Worm (Caenorhabditis elegans) whole organism, L2 larva: ENCODE measurements around the gene C53B4.2.

Experiments
- C34F6.9 ChIP-seq: fragments of 150-350 bp; optimal IDR thresholded peaks from 2 replicates; lab custom pipeline; 2014; ENCODE audit warnings: missing biosample characterization, missing genetic modification characterization
- F13H6.1 ChIP-seq: sonication (generic microtip); optimal IDR thresholded peaks from 2 replicates; lab custom pipeline; 2016; ENCODE audit warnings: missing genetic modification characterization, missing compliant biosample characterization
- R02D3.7 ChIP-seq: fragments of 150-350 bp; optimal IDR thresholded peaks from 2 replicates; lab custom pipeline; 2014; ENCODE audit warnings: missing biosample characterization, missing genetic modification characterization
- Y55F3AM.14 ChIP-seq: fragments of 200-800 bp; sonication (Bioruptor generic); optimal IDR thresholded peaks from 2 replicates; lab custom pipeline; 2018; ENCODE audit warnings: mild to moderate bottlenecking, missing genetic modification characterization, missing compliant biosample characterization
- ZK546.5 ChIP-seq: sonication (generic microtip); optimal IDR thresholded peaks from 2 replicates; lab custom pipeline; 2017; ENCODE audit warnings: missing biosample characterization, missing genetic modification characterization
- alr-1 ChIP-seq: fragments of 150-350 bp; optimal IDR thresholded peaks from 2 replicates; lab custom pipeline; 2014; ENCODE audit warnings: missing biosample characterization, missing genetic modification characterization
- aly-2 ChIP-seq: fragments of 150-350 bp; optimal IDR thresholded peaks from 2 replicates; lab custom pipeline; 2014; ENCODE audit warnings: missing biosample characterization, missing genetic modification characterization
- ama-1 ChIP-seq: fragments of 150-350 bp; optimal IDR thresholded peaks from 2 replicates; lab custom pipeline; 2018; ENCODE audit warnings: inconsistent platforms
- blmp-1 ChIP-seq: sonication (generic microtip); optimal IDR thresholded peaks from 2 replicates; lab custom pipeline; 2017; ENCODE audit warnings: missing genetic modification characterization, mild to moderate bottlenecking, missing compliant biosample characterization, antibody characterized with exemption, moderate library complexity; ENCODE audit not compliant: insufficient read depth
- ceh-16 ChIP-seq: fragments of 150-350 bp; optimal IDR thresholded peaks from 2 replicates; lab custom pipeline; 2014; ENCODE audit warnings: missing biosample characterization, missing genetic modification characterization
- ceh-82 ChIP-seq: fragments of 150-350 bp; optimal IDR thresholded peaks from 2 replicates; lab custom pipeline; 2014; ENCODE audit warnings: missing biosample characterization, missing genetic modification characterization
- crh-2 ChIP-seq: sonication (generic microtip); optimal IDR thresholded peaks from 2 replicates; lab custom pipeline; 2017; ENCODE audit warnings: missing biosample characterization, missing genetic modification characterization
- dmd-4 ChIP-seq: sonication (generic microtip); optimal IDR thresholded peaks from 2 replicates; lab custom pipeline; 2017; ENCODE audit warnings: missing biosample characterization, missing genetic modification characterization
- egl-27 ChIP-seq: sonication (generic microtip); optimal IDR thresholded peaks from 3 replicates; lab custom pipeline; 2017; ENCODE audit warnings: missing biosample characterization, missing genetic modification reagents, missing genetic modification characterization
- elt-1 ChIP-seq: fragments of 150-350 bp; optimal IDR thresholded peaks from 2 replicates; lab custom pipeline; 2014; ENCODE audit warnings: missing biosample characterization, missing genetic modification characterization
- elt-3 ChIP-seq: sonication (generic microtip); optimal IDR thresholded peaks from 2 replicates; lab custom pipeline; 2017; ENCODE audit warnings: missing biosample characterization, missing genetic modification characterization
- fos-1 ChIP-seq: fragments of 150-350 bp; optimal IDR thresholded peaks from 2 replicates; lab custom pipeline; 2014; ENCODE audit warnings: missing biosample characterization, missing genetic modification characterization
- gmeb-1 ChIP-seq: fragments of 150-350 bp; optimal IDR thresholded peaks from 2 replicates; lab custom pipeline; 2014; ENCODE audit warnings: missing biosample characterization, missing genetic modification characterization
- lin-11 ChIP-seq: fragments of 150-350 bp; sonication (generic microtip); optimal IDR thresholded peaks from 2 replicates; lab custom pipeline; 2014; ENCODE audit warnings: missing biosample characterization, missing genetic modification characterization, inconsistent platforms, mixed read lengths
- lin-13 ChIP-seq: fragments of 150-350 bp; optimal IDR thresholded peaks from 2 replicates; lab custom pipeline; 2014; ENCODE audit warnings: missing biosample characterization, missing genetic modification reagents, missing genetic modification characterization
- lin-39 ChIP-seq: fragments of 150-350 bp; optimal IDR thresholded peaks from 2 replicates; lab custom pipeline; 2014; ENCODE audit warnings: missing biosample characterization, missing genetic modification reagents, missing genetic modification characterization
- lsy-2 ChIP-seq, 2 experiments: fragments of 150-350 bp in 1 of 2; sonication (generic microtip) in 1 of 2; optimal IDR thresholded peaks; 2 replicates each; lab custom pipeline; 2014 to 2017; ENCODE audit warnings: missing biosample characterization in 2 of 2, missing genetic modification characterization in 2 of 2
- mab-5 ChIP-seq: fragments of 150-350 bp; optimal IDR thresholded peaks from 2 replicates; lab custom pipeline; 2014; ENCODE audit warnings: missing biosample characterization, missing genetic modification characterization
- mbf-1 ChIP-seq: sonication (generic microtip); optimal IDR thresholded peaks from 2 replicates; lab custom pipeline; 2017; ENCODE audit warnings: missing biosample characterization, missing genetic modification characterization
- mdl-1 ChIP-seq, 2 experiments: fragments of 150-350 bp in 1 of 2; sonication (generic microtip) in 1 of 2; optimal IDR thresholded peaks; 2 replicates each; lab custom pipeline; 2017; ENCODE audit warnings: missing biosample characterization in 2 of 2, missing genetic modification characterization in 2 of 2
- nhr-10 ChIP-seq: sonication (generic microtip); optimal IDR thresholded peaks from 2 replicates; lab custom pipeline; 2017; ENCODE audit warnings: missing biosample characterization, missing genetic modification characterization
- nhr-11 ChIP-seq: fragments of 150-350 bp; optimal IDR thresholded peaks from 2 replicates; lab custom pipeline; 2014; ENCODE audit warnings: missing biosample characterization, missing genetic modification characterization
- nhr-12 ChIP-seq: fragments of 150-350 bp; optimal IDR thresholded peaks from 2 replicates; lab custom pipeline; 2014; ENCODE audit warnings: missing biosample characterization, missing genetic modification characterization
- nhr-129 ChIP-seq: fragments of 150-350 bp; optimal IDR thresholded peaks from 2 replicates; lab custom pipeline; 2014; ENCODE audit warnings: missing biosample characterization, missing genetic modification characterization
- nhr-21 ChIP-seq: fragments of 150-350 bp; optimal IDR thresholded peaks from 2 replicates; lab custom pipeline; 2014; ENCODE audit warnings: missing biosample characterization, missing genetic modification characterization
- nhr-23 ChIP-seq: fragments of 150-350 bp; optimal IDR thresholded peaks from 2 replicates; lab custom pipeline; 2014; ENCODE audit warnings: missing biosample characterization, missing genetic modification reagents, missing genetic modification characterization
- nhr-237 ChIP-seq: fragments of 150-350 bp; optimal IDR thresholded peaks from 2 replicates; lab custom pipeline; 2014; ENCODE audit warnings: missing biosample characterization, missing genetic modification characterization
- nhr-25 ChIP-seq: fragments of 150-350 bp; sonication (generic microtip); optimal IDR thresholded peaks from 3 replicates; lab custom pipeline; 2014; ENCODE audit warnings: missing biosample characterization, missing genetic modification characterization
- nhr-6 ChIP-seq: fragments of 150-350 bp; optimal IDR thresholded peaks from 2 replicates; lab custom pipeline; 2014; ENCODE audit warnings: missing biosample characterization, missing genetic modification characterization
- nhr-77 ChIP-seq: fragments of 150-350 bp; optimal IDR thresholded peaks from 2 replicates; lab custom pipeline; 2014; ENCODE audit warnings: missing biosample characterization, missing genetic modification characterization
- peb-1 ChIP-seq: fragments of 150-350 bp; optimal IDR thresholded peaks from 2 replicates; lab custom pipeline; 2014; ENCODE audit warnings: missing biosample characterization, missing genetic modification characterization
- sem-4 ChIP-seq: fragments of 150-350 bp; optimal IDR thresholded peaks from 2 replicates; lab custom pipeline; 2014; ENCODE audit warnings: missing biosample characterization, missing genetic modification reagents, missing genetic modification characterization
- skn-1 ChIP-seq: sonication (generic microtip); optimal IDR thresholded peaks from 2 replicates; lab custom pipeline; 2017; ENCODE audit warnings: missing biosample characterization, missing genetic modification characterization
- sma-3 ChIP-seq: sonication (generic microtip); optimal IDR thresholded peaks from 2 replicates; lab custom pipeline; 2016; ENCODE audit warnings: missing genetic modification reagents, missing genetic modification characterization, missing compliant biosample characterization
- sma-9 ChIP-seq, 2 experiments: fragments of 150-350 bp in 1 of 2; sonication (generic microtip) in 1 of 2; optimal IDR thresholded peaks; 2 replicates each; lab custom pipeline; 2014 to 2016; ENCODE audit warnings: missing genetic modification characterization in 2 of 2, mild to moderate bottlenecking in 1 of 2, missing biosample characterization in 1 of 2, missing compliant biosample characterization in 1 of 2, missing genetic modification reagents in 1 of 2, moderate library complexity in 1 of 2
- snpc-4 ChIP-seq: fragments of 150-350 bp; optimal IDR thresholded peaks from 2 replicates; lab custom pipeline; 2014; ENCODE audit warnings: missing biosample characterization, missing genetic modification characterization
- unc-39 ChIP-seq: fragments of 150-350 bp; optimal IDR thresholded peaks from 2 replicates; lab custom pipeline; 2014; ENCODE audit warnings: missing biosample characterization, missing genetic modification characterization
- unc-55 ChIP-seq: fragments of 150-350 bp; sonication (generic microtip); optimal IDR thresholded peaks from 3 replicates; lab custom pipeline; 2014; ENCODE audit warnings: missing biosample characterization, missing genetic modification reagents, missing genetic modification characterization
- unc-62 ChIP-seq: fragments of 150-350 bp; optimal IDR thresholded peaks from 2 replicates; lab custom pipeline; 2014; ENCODE audit warnings: missing biosample characterization, missing genetic modification reagents, missing genetic modification characterization
- zag-1 ChIP-seq: fragments of 150-350 bp; optimal IDR thresholded peaks from 2 replicates; lab custom pipeline; 2014; ENCODE audit warnings: missing biosample characterization, missing genetic modification characterization
- ztf-1 ChIP-seq: fragments of 200-800 bp; sonication (Bioruptor generic); conservative IDR thresholded peaks from 2 replicates; pipeline ENCODE4 v1.3.6; 2022; ENCODE audit warnings: missing genetic modification characterization, missing compliant biosample characterization
- ztf-11 ChIP-seq: sonication (generic microtip); optimal IDR thresholded peaks from 2 replicates; lab custom pipeline; 2017; ENCODE audit warnings: missing biosample characterization, missing genetic modification characterization
- ztf-4 ChIP-seq: fragments of 150-350 bp; optimal IDR thresholded peaks from 2 replicates; lab custom pipeline; 2014; ENCODE audit warnings: missing biosample characterization, missing genetic modification characterization

The C53B4.2 gene

ce11 chrIV:8926511-8926910 lies 39.5 kb upstream of the C53B4.2 start:
- TF ChIP-seq nhr-11 (tag; lab: Kevin White, UChicago) (no peak), dmd-4 (tag; lab: Kevin White, UChicago) (no peak), lin-39 (tag; lab: Kevin White, UChicago) (no peak), elt-3 (no peak), lin-13 (GFP tag; lab: Kevin White, UChicago) (no peak), nhr-129 (tag; lab: Kevin White, UChicago) (no peak), ama-1 (lab: Kevin White, UChicago) (no peak), ceh-16 (tag; lab: Kevin White, UChicago) (no peak), ztf-11 (tag; lab: Kevin White, UChicago) (no peak), sma-9 (GFP tag; optimal IDR thresholded peaks at IDR 0.05; lab: Kevin White, UChicago) (no peak), sma-9 (tag; optimal IDR thresholded peaks at IDR 0.05; lab: Kevin White, UChicago) (no peak), R02D3.7 (no peak), aly-2 (tag; lab: Kevin White, UChicago) (no peak), nhr-12 (no peak)

ce11 chrIV:8927093-8927492 lies 38.9 kb upstream of the C53B4.2 start:
- peak; percentile 54 for TF ChIP-seq unc-55 (GFP tag; lab: Kevin White, UChicago)
- peak; percentile 71 for TF ChIP-seq Y55F3AM.14
- peak; percentile 18 for TF ChIP-seq snpc-4 (tag; lab: Kevin White, UChicago)
- peak; percentile 52 for TF ChIP-seq sem-4
- TF ChIP-seq R02D3.7: no peak
- TF ChIP-seq nhr-6: no peak
- TF ChIP-seq nhr-10 (tag; lab: Kevin White, UChicago): peak; percentile 24
- TF ChIP-seq ceh-82 (tag; lab: Kevin White, UChicago): no peak
- no peak for TF ChIP-seq peb-1 (tag; lab: Kevin White, UChicago)
- TF ChIP-seq fos-1 (tag; lab: Kevin White, UChicago): peak; percentile 78
- no peak for TF ChIP-seq nhr-12
- no peak for TF ChIP-seq zag-1
- no peak for TF ChIP-seq elt-3
- TF ChIP-seq sma-9 (GFP tag; optimal IDR thresholded peaks at IDR 0.05; lab: Kevin White, UChicago): peak; percentile 75
- no peak for TF ChIP-seq sma-9 (tag; optimal IDR thresholded peaks at IDR 0.05; lab: Kevin White, UChicago)
- TF ChIP-seq unc-39: no peak
- no peak for TF ChIP-seq unc-62
- TF ChIP-seq nhr-25 (tag; lab: Kevin White, UChicago): peak; percentile 54
- TF ChIP-seq egl-27 (tag; lab: Kevin White, UChicago): peak; percentile 41
- TF ChIP-seq nhr-11 (tag; lab: Kevin White, UChicago): no peak
- peak; percentile 63 for TF ChIP-seq C34F6.9 (tag; lab: Kevin White, UChicago)
- TF ChIP-seq nhr-21 (tag; lab: Kevin White, UChicago): peak; percentile 84
- peak; percentile 87 for TF ChIP-seq F13H6.1 (tag; lab: Kevin White, UChicago)
- no peak for TF ChIP-seq ama-1 (lab: Kevin White, UChicago)
- TF ChIP-seq nhr-129 (tag; lab: Kevin White, UChicago): peak; percentile 82
- no peak for TF ChIP-seq dmd-4 (tag; lab: Kevin White, UChicago)
- no peak for TF ChIP-seq nhr-237
- TF ChIP-seq lin-13 (GFP tag; lab: Kevin White, UChicago): peak; percentile 70
- TF ChIP-seq alr-1: no peak
- peak; percentile 81 for TF ChIP-seq sma-3 (GFP tag; lab: Kevin White, UChicago)
- TF ChIP-seq skn-1 (tag; lab: Kevin White, UChicago): no peak
- no peak for TF ChIP-seq nhr-77 (tag; lab: Kevin White, UChicago)
- TF ChIP-seq ztf-4: peak; percentile 29
- TF ChIP-seq ztf-11 (tag; lab: Kevin White, UChicago): no peak
- peak; percentile 22 for TF ChIP-seq mab-5 (tag; lab: Kevin White, UChicago)
- no peak for TF ChIP-seq elt-1 (tag; lab: Kevin White, UChicago)
- TF ChIP-seq mbf-1 (tag; lab: Kevin White, UChicago): no peak
- peak; percentile 42 for TF ChIP-seq ceh-16 (tag; lab: Kevin White, UChicago)
- peak; percentile 68 for TF ChIP-seq crh-2 (tag; lab: Kevin White, UChicago)
- peak; percentile 78 for TF ChIP-seq lin-11
- TF ChIP-seq gmeb-1 (tag; lab: Kevin White, UChicago): peak; percentile 68
- TF ChIP-seq blmp-1: no peak
- peak in 1 of 2 experiments; percentile 23 for TF ChIP-seq lsy-2 (tag; optimal IDR thresholded peaks at IDR 0.05; lab: Kevin White, UChicago)
- no peak for TF ChIP-seq ZK546.5 (tag; lab: Kevin White, UChicago)
- no peak for TF ChIP-seq nhr-23 (tag; lab: Kevin White, UChicago)
- no peak for TF ChIP-seq ztf-1 (GFP tag; lab: Robert Waterston, UW)
- TF ChIP-seq lin-39 (tag; lab: Kevin White, UChicago): no peak
- no peak for TF ChIP-seq aly-2 (tag; lab: Kevin White, UChicago)
- peak in 1 of 2 experiments; percentile 45 for TF ChIP-seq mdl-1 (tag; optimal IDR thresholded peaks at IDR 0.05; lab: Kevin White, UChicago)
- TF ChIP-seq, all 48 proteins: peak for 23
